Worm (Caenorhabditis elegans) whole organism, mixed stage, embryonic: ENCODE data around the gene txbp-3.

Source experiments
- M03D4.4 ChIP-seq: sonication (generic microtip); optimal IDR thresholded peaks from 2 replicates; lab custom pipeline; 2017; ENCODE audit warnings: mild to moderate bottlenecking, missing genetic modification characterization, missing compliant biosample characterization
- bed-3 ChIP-seq: fragments of 200-800 bp; sonication (Bioruptor generic); optimal IDR thresholded peaks from 3 replicates; lab custom pipeline; 2018; ENCODE audit warnings: mild to moderate bottlenecking, missing genetic modification characterization, moderate library complexity, missing compliant biosample characterization
- blmp-1 ChIP-seq: fragments of 150-350 bp; optimal IDR thresholded peaks from 2 replicates; lab custom pipeline; 2014; ENCODE audit warnings: missing biosample characterization, missing genetic modification characterization
- ceh-39 ChIP-seq: fragments of 150-350 bp; optimal IDR thresholded peaks from 2 replicates; lab custom pipeline; 2014; ENCODE audit warnings: missing biosample characterization, missing genetic modification characterization
- ceh-43 ChIP-seq: fragments of 200-800 bp; sonication (Bioruptor generic); optimal IDR thresholded peaks from 2 replicates; lab custom pipeline; 2018; ENCODE audit warnings: mild to moderate bottlenecking, missing genetic modification characterization, moderate library complexity, missing compliant biosample characterization
- ceh-83 ChIP-seq: fragments of 200-800 bp; sonication (Bioruptor generic); optimal IDR thresholded peaks from 2 replicates; lab custom pipeline; 2018; ENCODE audit warnings: mild to moderate bottlenecking, missing genetic modification characterization, missing compliant biosample characterization
- ces-1 ChIP-seq: fragments of 150-350 bp; optimal IDR thresholded peaks from 2 replicates; lab custom pipeline; 2014; ENCODE audit warnings: missing biosample characterization, missing genetic modification reagents, missing genetic modification characterization
- cnd-1 ChIP-seq: fragments of 200-800 bp; sonication (Bioruptor generic); optimal IDR thresholded peaks from 2 replicates; lab custom pipeline; 2018; ENCODE audit warnings: mild to moderate bottlenecking, missing genetic modification characterization, missing compliant biosample characterization
- drap-1 ChIP-seq: fragments of 200-800 bp; sonication (Bioruptor generic); optimal IDR thresholded peaks from 3 replicates; lab custom pipeline; 2018; ENCODE audit warnings: mild to moderate bottlenecking, missing genetic modification characterization, missing compliant biosample characterization
- elt-1 ChIP-seq: sonication (generic microtip); optimal IDR thresholded peaks from 2 replicates; lab custom pipeline; 2017; ENCODE audit warnings: missing genetic modification characterization, mild to moderate bottlenecking, missing compliant biosample characterization, antibody characterized with exemption, moderate library complexity, borderline replicate concordance; ENCODE audit not compliant: insufficient read depth
- elt-3 ChIP-seq: fragments of 150-350 bp; optimal IDR thresholded peaks from 2 replicates; lab custom pipeline; 2014; ENCODE audit warnings: missing biosample characterization, missing genetic modification characterization
- flh-1 ChIP-seq: fragments of 200-800 bp; sonication (Bioruptor generic); optimal IDR thresholded peaks from 2 replicates; lab custom pipeline; 2018; ENCODE audit warnings: mild to moderate bottlenecking, missing genetic modification characterization, moderate library complexity, missing compliant biosample characterization
- ham-2 ChIP-seq: fragments of 200-800 bp; sonication (Bioruptor generic); optimal IDR thresholded peaks from 2 replicates; lab custom pipeline; 2018; ENCODE audit warnings: mild to moderate bottlenecking, missing genetic modification characterization, missing compliant biosample characterization
- hlh-1 ChIP-seq: fragments of 150-350 bp; optimal IDR thresholded peaks from 2 replicates; lab custom pipeline; 2014; ENCODE audit warnings: missing biosample characterization, missing genetic modification reagents, missing genetic modification characterization
- lin-13 ChIP-seq: fragments of 150-350 bp; optimal IDR thresholded peaks from 2 replicates; lab custom pipeline; 2014; ENCODE audit warnings: missing biosample characterization, missing genetic modification characterization
- lin-32 ChIP-seq: fragments of 200-800 bp; sonication (Bioruptor generic); optimal IDR thresholded peaks from 2 replicates; lab custom pipeline; 2018; ENCODE audit warnings: mild to moderate bottlenecking, missing genetic modification characterization, missing compliant biosample characterization
- lsy-2 ChIP-seq: fragments of 150-350 bp; optimal IDR thresholded peaks from 2 replicates; lab custom pipeline; 2014; ENCODE audit warnings: missing biosample characterization, missing genetic modification characterization
- mab-5 ChIP-seq: fragments of 150-350 bp; optimal IDR thresholded peaks from 2 replicates; lab custom pipeline; 2014; ENCODE audit warnings: missing biosample characterization, missing genetic modification characterization
- mep-1 ChIP-seq: fragments of 150-350 bp; optimal IDR thresholded peaks from 2 replicates; lab custom pipeline; 2017; ENCODE audit warnings: missing biosample characterization, missing genetic modification reagents, missing genetic modification characterization, inconsistent platforms
- mls-2 ChIP-seq: sonication (generic microtip); optimal IDR thresholded peaks from 2 replicates; lab custom pipeline; 2016; ENCODE audit warnings: mild to moderate bottlenecking, missing genetic modification characterization, moderate library complexity, missing compliant biosample characterization
- nhr-12 ChIP-seq: fragments of 150-350 bp; optimal IDR thresholded peaks from 2 replicates; lab custom pipeline; 2014; ENCODE audit warnings: missing biosample characterization, missing genetic modification characterization
- nhr-2 ChIP-seq: fragments of 150-350 bp; optimal IDR thresholded peaks from 2 replicates; lab custom pipeline; 2014; ENCODE audit warnings: missing biosample characterization, missing genetic modification characterization
- nhr-237 ChIP-seq: fragments of 150-350 bp; optimal IDR thresholded peaks from 2 replicates; lab custom pipeline; 2014; ENCODE audit warnings: missing biosample characterization, missing genetic modification characterization
- nhr-28 ChIP-seq: fragments of 150-350 bp; optimal IDR thresholded peaks from 2 replicates; lab custom pipeline; 2014; ENCODE audit warnings: missing biosample characterization, missing genetic modification characterization
- nhr-76 ChIP-seq: sonication (generic microtip); optimal IDR thresholded peaks from 2 replicates; lab custom pipeline; 2017; ENCODE audit warnings: missing biosample characterization, missing genetic modification characterization
- pha-4 ChIP-seq: fragments of 150-350 bp; optimal IDR thresholded peaks from 2 replicates; lab custom pipeline; 2018; ENCODE audit warnings: missing biosample characterization, missing genetic modification reagents, missing genetic modification characterization
- sem-2 ChIP-seq: fragments of 200-800 bp; sonication (Bioruptor generic); optimal IDR thresholded peaks from 2 replicates; lab custom pipeline; 2018; ENCODE audit warnings: mild to moderate bottlenecking, missing genetic modification characterization, missing compliant biosample characterization
- snpc-4 ChIP-seq: fragments of 150-350 bp; optimal IDR thresholded peaks from 2 replicates; lab custom pipeline; 2014; ENCODE audit warnings: missing biosample characterization, missing genetic modification characterization
- sptf-1 ChIP-seq: sonication (generic microtip); optimal IDR thresholded peaks from 2 replicates; lab custom pipeline; 2017; ENCODE audit warnings: mild to moderate bottlenecking, missing genetic modification characterization, moderate library complexity, missing compliant biosample characterization
- tbx-8 ChIP-seq: fragments of 200-800 bp; sonication (Bioruptor generic); optimal IDR thresholded peaks from 2 replicates; lab custom pipeline; 2018; ENCODE audit warnings: mild to moderate bottlenecking, missing genetic modification characterization, moderate library complexity, missing compliant biosample characterization
- unc-120 ChIP-seq: sonication (generic microtip); optimal IDR thresholded peaks from 2 replicates; lab custom pipeline; 2017; ENCODE audit warnings: missing genetic modification characterization, missing compliant biosample characterization; ENCODE audit not compliant: poor library complexity, severe bottlenecking
- unc-39 ChIP-seq: fragments of 150-350 bp; optimal IDR thresholded peaks from 2 replicates; lab custom pipeline; 2014; ENCODE audit warnings: missing biosample characterization, missing genetic modification characterization
- unc-62 ChIP-seq: fragments of 150-350 bp; optimal IDR thresholded peaks from 2 replicates; lab custom pipeline; 2014; ENCODE audit warnings: missing biosample characterization, missing genetic modification reagents, missing genetic modification characterization
- zip-8 ChIP-seq: fragments of 150-350 bp; optimal IDR thresholded peaks from 2 replicates; lab custom pipeline; 2014; ENCODE audit warnings: missing biosample characterization, missing genetic modification characterization
- ztf-11 ChIP-seq: fragments of 150-350 bp; optimal IDR thresholded peaks from 2 replicates; lab custom pipeline; 2014; ENCODE audit warnings: missing biosample characterization, missing genetic modification characterization

Gene txbp-3

DNA sequence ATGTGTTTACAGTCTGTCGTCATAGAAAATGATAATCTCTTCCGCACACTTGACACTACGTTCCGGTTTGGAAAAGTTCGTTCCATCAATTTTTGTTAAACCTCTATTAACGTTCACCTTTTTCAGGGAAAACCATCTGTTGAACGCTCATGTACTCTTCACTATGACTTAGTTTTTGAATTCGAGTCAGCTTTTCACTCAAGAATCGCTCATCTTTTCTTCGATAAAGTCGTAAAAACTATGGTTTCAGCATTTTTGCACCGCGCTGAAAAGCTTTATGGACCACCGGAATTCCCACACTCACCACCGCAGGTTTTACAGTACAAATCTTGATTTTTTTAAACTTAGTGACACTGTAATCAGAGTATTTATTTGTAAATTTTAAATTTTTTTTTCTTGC, 23.6 kb downstream of the txbp-3 start:
- TF ChIP-seq tbx-8 (GFP tag; lab: Kevin White, UChicago): no peak
- TF ChIP-seq mls-2 (tag; lab: Kevin White, UChicago): no peak
- no peak for TF ChIP-seq unc-120
- TF ChIP-seq sem-2: no peak
- TF ChIP-seq unc-39 (tag; lab: Kevin White, UChicago): no peak
- TF ChIP-seq zip-8 (tag; lab: Kevin White, UChicago): no peak
- TF ChIP-seq ztf-11 (tag; lab: Kevin White, UChicago): no peak
- TF ChIP-seq unc-62 (GFP tag; lab: Kevin White, UChicago): no peak
- no peak for TF ChIP-seq nhr-2 (tag; lab: Kevin White, UChicago)

DNA sequence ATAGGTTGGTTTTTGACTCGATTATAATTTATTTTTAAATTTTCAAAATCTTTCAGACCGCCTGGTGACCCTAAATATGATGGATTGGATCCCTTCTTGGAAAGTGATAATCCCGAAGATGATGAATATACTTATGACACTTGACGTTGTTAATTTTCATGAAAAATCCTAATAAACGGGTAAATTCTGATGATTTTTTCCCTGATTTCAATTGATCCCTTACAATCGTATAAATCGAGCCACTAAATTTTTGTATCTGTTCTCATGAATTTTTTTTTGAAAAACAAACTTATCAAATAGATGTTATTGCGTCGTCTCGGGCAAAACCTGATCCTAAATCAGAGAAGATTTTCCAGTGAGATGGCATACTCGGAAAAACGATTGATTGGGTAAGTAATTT, 24.3 kb downstream of the txbp-3 start, which contains the start of gene R144.13:
Gene R144.13, plus strand, starts transcription at position 301 of the 400 bp plus-strand sequence.
- TF ChIP-seq zip-8 (tag; lab: Kevin White, UChicago): no peak
- no peak for TF ChIP-seq nhr-2 (tag; lab: Kevin White, UChicago)
- no peak for TF ChIP-seq ceh-43 (GFP tag; lab: Kevin White, UChicago)
- TF ChIP-seq lin-32: no peak
- no peak for TF ChIP-seq ceh-83
- TF ChIP-seq elt-1: no peak
- TF ChIP-seq, all 35 proteins: peak for 0

DNA sequence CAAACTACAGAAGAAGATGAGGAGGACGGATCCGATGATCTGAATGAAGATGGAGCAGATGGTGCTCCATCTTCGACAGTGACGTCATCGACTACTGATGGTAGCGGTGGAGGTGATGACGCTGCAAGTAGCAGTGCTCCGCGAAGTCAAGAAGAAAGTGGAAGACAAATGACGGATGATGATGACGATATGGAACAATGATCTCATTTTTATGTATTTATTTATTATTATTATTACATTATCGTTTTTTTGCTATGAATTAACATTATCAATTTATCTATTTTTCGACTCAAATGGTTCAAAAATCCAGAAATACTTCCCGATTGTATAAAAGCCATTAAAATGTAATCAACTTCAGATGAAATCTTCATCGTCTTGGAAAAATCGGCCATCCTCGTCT, 25.6 kb downstream of the txbp-3 start, which contains the start of gene R144.3:
Gene R144.3, plus strand, starts transcription at position 301 of the 400 bp plus-strand sequence.
- TF ChIP-seq lin-13 (no peak), flh-1 (GFP tag; lab: Kevin White, UChicago) (no peak), mab-5 (no peak), sem-2 (no peak), mep-1 (tag; lab: Kevin White, UChicago) (no peak), mls-2 (tag; lab: Kevin White, UChicago) (no peak), cnd-1 (tag; lab: Kevin White, UChicago) (no peak), nhr-12 (tag; lab: Kevin White, UChicago) (no peak), bed-3 (GFP tag; lab: Kevin White, UChicago) (no peak), tbx-8 (GFP tag; lab: Kevin White, UChicago) (no peak), nhr-76 (tag; lab: Kevin White, UChicago) (no peak)

DNA sequence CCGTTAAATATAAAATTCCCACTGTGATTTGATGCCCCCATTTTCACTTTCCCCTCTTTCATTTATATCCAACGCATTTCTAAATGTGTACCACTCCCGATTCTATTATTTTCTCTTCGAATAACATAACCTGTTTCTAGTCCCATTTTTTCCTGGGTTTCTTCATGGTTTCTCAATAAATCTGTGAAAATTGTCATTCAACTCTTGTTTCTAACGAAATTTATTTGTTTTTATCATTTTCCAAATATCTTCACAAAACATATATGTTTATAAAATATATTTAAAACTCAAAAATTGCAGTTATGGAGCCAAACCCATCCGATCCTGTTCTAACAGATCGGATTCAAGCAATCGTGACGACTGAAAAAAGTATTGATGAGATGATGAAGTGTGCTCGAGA, 26.3 kb downstream of the txbp-3 start, which contains the start of gene mdt-11:
Gene mdt-11, plus strand, starts transcription at position 301 of the 400 bp plus-strand sequence.
- TF ChIP-seq ceh-83: no peak
- no peak for TF ChIP-seq ztf-11 (tag; lab: Kevin White, UChicago)
- TF ChIP-seq nhr-76 (tag; lab: Kevin White, UChicago): no peak
- no peak for TF ChIP-seq mls-2 (tag; lab: Kevin White, UChicago)
- TF ChIP-seq nhr-2 (tag; lab: Kevin White, UChicago): no peak
- TF ChIP-seq sptf-1 (tag; lab: Kevin White, UChicago): no peak
- TF ChIP-seq flh-1 (GFP tag; lab: Kevin White, UChicago): no peak
- TF ChIP-seq sem-2: no peak
- TF ChIP-seq ceh-43 (GFP tag; lab: Kevin White, UChicago): no peak
- no peak for TF ChIP-seq drap-1 (GFP tag; lab: Kevin White, UChicago)
- TF ChIP-seq elt-3 (tag; lab: Kevin White, UChicago): no peak
- TF ChIP-seq elt-1: no peak
- no peak for TF ChIP-seq unc-120
- no peak for TF ChIP-seq tbx-8 (GFP tag; lab: Kevin White, UChicago)

DNA sequence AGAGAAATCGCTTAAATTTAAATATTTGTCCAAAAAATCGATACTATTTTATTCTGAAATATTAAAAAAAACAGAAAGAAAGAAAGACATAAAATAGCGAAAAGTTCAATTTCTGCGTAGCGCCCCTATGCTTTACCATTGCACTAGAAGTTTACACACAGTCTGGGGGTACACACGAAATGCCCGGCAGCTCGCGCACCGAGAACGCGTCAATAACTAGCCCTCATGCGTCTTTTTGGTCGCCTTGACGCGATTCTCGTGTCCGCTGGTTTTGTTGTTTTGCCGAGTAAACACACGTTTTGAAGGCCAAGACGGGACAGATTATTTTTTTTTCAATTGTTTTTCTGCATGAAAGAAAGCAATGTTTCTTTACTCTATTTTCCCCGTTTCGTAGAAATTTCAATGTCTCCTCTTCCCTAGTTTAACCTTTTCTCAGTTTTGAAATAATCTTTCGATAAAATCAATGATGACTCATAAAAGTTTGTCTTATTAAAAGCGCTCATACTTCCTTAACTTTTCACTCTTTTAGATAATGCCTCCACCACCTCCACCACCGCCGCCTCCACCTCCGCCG, 29.1 kb downstream of the txbp-3 start, which contains the start of gene wip-1:
Gene wip-1, plus strand, starts transcription at position 524 of the 574 bp plus-strand sequence.
- peak; percentile 95 for TF ChIP-seq nhr-237 (tag; lab: Kevin White, UChicago)
- peak; percentile 49 for TF ChIP-seq nhr-28
- TF ChIP-seq elt-1: peak; percentile 63
- TF ChIP-seq sem-2: peak; percentile 8
- TF ChIP-seq ces-1 (GFP tag; lab: Kevin White, UChicago): peak; percentile 51
- peak; percentile 61 for TF ChIP-seq ceh-43 (GFP tag; lab: Kevin White, UChicago)
- TF ChIP-seq nhr-2 (tag; lab: Kevin White, UChicago): no peak
- peak; percentile 69 for TF ChIP-seq ceh-83
- no peak for TF ChIP-seq snpc-4 (tag; lab: Kevin White, UChicago)
- TF ChIP-seq mab-5: peak; percentile 38
- peak; percentile 4 for TF ChIP-seq tbx-8 (GFP tag; lab: Kevin White, UChicago)
- no peak for TF ChIP-seq flh-1 (GFP tag; lab: Kevin White, UChicago)
- peak; percentile 87 for TF ChIP-seq mls-2 (tag; lab: Kevin White, UChicago)
- peak; percentile 75 for TF ChIP-seq unc-120
- TF ChIP-seq elt-3 (tag; lab: Kevin White, UChicago): peak; percentile 32
- peak; percentile 25 for TF ChIP-seq blmp-1 (tag; lab: Kevin White, UChicago)
- TF ChIP-seq ceh-39: peak; percentile 64
- TF ChIP-seq zip-8 (tag; lab: Kevin White, UChicago): no peak
- TF ChIP-seq ztf-11 (tag; lab: Kevin White, UChicago): peak; percentile 88
- peak; percentile 88 for TF ChIP-seq drap-1 (GFP tag; lab: Kevin White, UChicago)
- peak; percentile 93 for TF ChIP-seq sptf-1 (tag; lab: Kevin White, UChicago)
- peak; percentile 98 for TF ChIP-seq mep-1 (tag; lab: Kevin White, UChicago)
- peak; percentile 98 for TF ChIP-seq pha-4 (tag; lab: Kevin White, UChicago)
- TF ChIP-seq lin-32: peak; percentile 32
- TF ChIP-seq hlh-1 (tag; lab: Kevin White, UChicago): peak; percentile 54
- peak; percentile 67 for TF ChIP-seq nhr-12 (tag; lab: Kevin White, UChicago)
- peak; percentile 93 for TF ChIP-seq ham-2 (GFP tag; lab: Kevin White, UChicago)
- TF ChIP-seq cnd-1 (tag; lab: Kevin White, UChicago): peak; percentile 77
- peak; percentile 61 for TF ChIP-seq unc-39 (tag; lab: Kevin White, UChicago)
- TF ChIP-seq lsy-2 (tag; lab: Kevin White, UChicago): peak; percentile 90
- peak; percentile 99 for TF ChIP-seq lin-13
- peak; percentile 17 for TF ChIP-seq nhr-76 (tag; lab: Kevin White, UChicago)
- TF ChIP-seq bed-3 (GFP tag; lab: Kevin White, UChicago): no peak
- peak; percentile 47 for TF ChIP-seq unc-62 (GFP tag; lab: Kevin White, UChicago)
- peak; percentile 84 for TF ChIP-seq M03D4.4 (tag; lab: Kevin White, UChicago)
